Worm (Caenorhabditis elegans) whole organism, L4/young adult: ENCODE results near the gene twk-17.
A peak's percentile ranks its signal among the peaks of the same experiment; 100 is the strongest.

Experiments
- W03F9.2 ChIP-seq: fragments of 150-350 bp; optimal IDR thresholded peaks from 2 replicates; lab custom pipeline; 2014; ENCODE audit warnings: missing biosample characterization, missing genetic modification characterization
- dao-5 ChIP-seq: sonication (generic microtip); optimal IDR thresholded peaks from 2 replicates; lab custom pipeline; 2016; ENCODE audit warnings: missing genotype, missing genetic modification characterization, moderate library complexity, missing compliant biosample characterization
- him-1 ChIP-seq: sonication (generic microtip); optimal IDR thresholded peaks from 2 replicates; lab custom pipeline; 2016; ENCODE audit warnings: missing genotype, missing genetic modification reagents, missing genetic modification characterization, missing compliant biosample characterization

twk-17 gene

ce11 chrX:7607982-7608381, at the start of gene twk-17:
Gene twk-17, minus strand, starts transcription at chrX:7608082.
- TF ChIP-seq him-1 (no peak), dao-5 (tag; lab: Kevin White, UChicago) (no peak), W03F9.2 (tag; lab: Kevin White, UChicago) (no peak)

DNA sequence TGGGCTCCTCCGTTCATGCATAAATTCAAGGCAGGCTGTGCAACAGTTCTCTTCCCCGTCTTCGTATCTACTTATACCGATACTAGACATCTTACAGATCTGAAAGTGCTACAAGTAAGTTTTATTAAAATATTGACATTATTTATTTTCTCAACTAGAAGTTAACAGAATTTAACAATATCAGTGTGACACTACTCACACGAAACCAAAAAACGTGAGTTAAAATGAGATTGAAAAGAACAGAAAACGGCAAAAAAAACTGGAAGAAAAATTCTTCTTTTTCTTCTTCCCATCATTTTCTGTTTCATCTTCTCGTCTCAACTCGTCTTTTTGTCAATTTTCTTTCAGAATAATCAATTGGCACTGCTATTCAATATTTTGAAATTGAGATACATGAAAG, 49.0 kb upstream of the twk-17 start, which contains the start of gene F27D9.12:
TSS of gene F27D9.12 (minus strand) at position 101 of the 400 bp plus-strand sequence.
- TF ChIP-seq him-1 (no peak), dao-5 (tag; lab: Kevin White, UChicago) (no peak), W03F9.2 (tag; lab: Kevin White, UChicago) (no peak)

DNA sequence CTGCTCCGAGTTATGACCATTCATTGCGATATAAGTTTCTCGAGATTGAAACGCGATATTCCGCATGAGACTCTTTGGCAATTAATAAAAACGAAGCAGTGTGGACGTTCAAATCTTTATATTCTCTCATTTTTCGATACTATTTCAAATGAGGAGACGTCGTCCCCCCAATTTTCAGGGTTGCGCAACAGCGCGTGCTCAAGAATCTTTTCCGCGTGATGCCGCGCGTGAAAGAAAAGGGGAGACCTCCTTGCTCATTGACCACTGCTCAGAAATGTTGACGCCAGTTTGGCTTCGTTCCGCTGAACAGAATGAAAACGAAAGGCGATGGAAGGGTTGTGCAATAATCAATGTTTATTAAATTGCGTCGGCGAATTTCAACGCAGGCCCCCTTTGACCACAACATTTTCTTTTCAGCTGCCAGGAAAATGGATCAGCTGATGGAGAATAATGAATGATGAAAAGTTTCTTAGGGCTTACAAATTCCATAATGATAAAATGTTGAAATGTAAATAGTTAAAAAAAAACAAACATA, 47.7 kb upstream of the twk-17 start:
- TF ChIP-seq dao-5 (tag; lab: Kevin White, UChicago) (no peak), W03F9.2 (tag; lab: Kevin White, UChicago) (no peak), him-1 (no peak)

DNA sequence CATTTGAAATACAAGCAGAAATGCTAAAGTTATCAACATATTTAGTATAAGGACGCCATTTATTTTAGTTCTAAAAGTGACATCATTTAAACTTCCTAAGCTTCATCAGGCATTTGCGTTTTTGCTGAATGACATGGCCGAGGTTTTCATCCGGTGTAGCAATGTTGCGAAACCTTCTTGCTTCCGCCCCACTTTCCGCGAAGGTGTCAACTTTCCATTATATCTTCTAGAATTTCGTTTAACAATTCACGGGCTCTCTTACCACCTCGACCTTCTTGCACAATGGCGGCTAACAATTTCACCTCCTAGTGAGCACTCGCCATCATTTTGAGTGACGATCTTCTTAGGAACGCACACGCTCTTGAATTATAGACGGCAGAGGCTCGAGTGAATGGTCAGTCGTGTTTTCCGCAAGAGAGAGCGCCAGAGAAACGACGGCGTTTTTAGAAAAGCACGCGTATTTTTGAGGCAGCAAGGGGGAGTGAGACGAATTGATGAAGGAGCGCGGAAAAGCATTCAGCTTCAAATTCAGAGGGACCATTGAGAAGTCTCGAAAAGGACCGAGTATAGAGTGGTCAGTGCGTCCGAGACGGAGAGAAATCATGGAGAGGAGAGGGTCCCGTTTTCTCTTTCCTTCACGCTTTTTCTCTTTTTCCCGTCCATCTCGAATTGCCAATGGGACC, 46.0 kb upstream of the twk-17 start:
- TF ChIP-seq dao-5 (tag; lab: Kevin White, UChicago) (no peak), him-1 (peak; percentile 30), W03F9.2 (tag; lab: Kevin White, UChicago) (no peak)

DNA sequence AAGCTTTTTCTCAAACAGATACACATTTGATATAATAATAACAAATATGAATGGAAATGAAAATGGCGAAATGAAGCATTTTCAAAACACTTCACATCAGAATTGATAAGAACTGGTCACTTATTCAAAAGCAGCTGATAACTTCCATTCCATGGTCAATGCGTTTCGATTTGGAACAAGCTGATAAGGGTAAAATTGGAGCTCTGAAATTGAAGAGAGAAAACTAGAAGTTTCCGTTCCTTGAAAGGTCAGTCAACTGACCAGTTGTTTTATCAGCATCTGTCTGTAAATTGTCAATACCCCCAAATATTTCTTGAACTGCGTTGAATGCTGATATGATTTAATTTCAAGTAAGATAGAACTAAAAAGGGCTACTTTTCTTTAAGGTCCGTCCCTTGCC, 44.4 kb upstream of the twk-17 start:
- TF ChIP-seq him-1, result no peak
- no peak for TF ChIP-seq W03F9.2 (tag; lab: Kevin White, UChicago)
- TF ChIP-seq dao-5 (tag; lab: Kevin White, UChicago), result no peak

DNA sequence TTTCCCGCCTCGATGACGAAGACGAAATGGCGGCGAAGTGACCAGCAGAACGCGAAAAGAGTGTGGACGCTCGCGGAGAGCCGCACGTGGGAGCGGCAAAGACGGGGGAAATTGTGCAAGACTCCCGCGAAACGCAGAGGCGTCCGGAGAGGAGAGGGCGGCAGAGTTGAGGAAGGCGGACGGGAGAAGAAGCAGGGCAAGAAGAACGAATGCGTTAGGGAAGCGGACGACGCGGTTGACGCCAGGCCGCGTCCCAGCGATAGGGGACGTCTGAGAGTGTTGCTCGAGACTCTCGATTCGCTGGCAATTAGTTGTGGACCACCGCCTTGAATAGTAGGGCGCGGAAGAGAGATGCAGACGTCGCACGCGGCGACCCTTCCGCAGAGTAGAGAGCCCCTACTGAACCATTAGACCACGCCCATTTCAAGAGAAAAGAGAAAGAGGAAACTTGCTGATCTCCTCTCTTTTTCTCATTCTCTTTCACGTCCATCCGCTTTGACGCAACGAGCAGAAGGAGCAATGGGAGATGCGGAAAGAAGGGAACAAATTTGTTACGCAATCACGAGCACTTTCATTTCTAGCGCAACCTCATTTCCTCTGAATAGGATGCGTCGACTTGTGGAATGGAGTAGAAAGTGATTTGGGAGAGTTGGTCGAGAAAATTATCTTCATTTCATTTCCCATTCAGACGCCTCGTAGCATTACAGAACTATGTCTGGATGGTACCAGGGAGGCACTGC, 43.5 kb upstream of the twk-17 start:
- TF ChIP-seq W03F9.2 (tag; lab: Kevin White, UChicago) (no peak), dao-5 (tag; lab: Kevin White, UChicago) (no peak), him-1 (no peak)

- TF ChIP-seq W03F9.2 (tag; lab: Kevin White, UChicago), result no peak
- TF ChIP-seq him-1, result no peak
- TF ChIP-seq dao-5 (tag; lab: Kevin White, UChicago), result no peak
These were observed 37.4 kb upstream of the twk-17 start, which contains the start of gene F26A10.2 for ce11 chrX:7645313-7645712. Gene F26A10.2, minus strand, starts transcription at chrX:7645413.

- TF ChIP-seq dao-5 (tag; lab: Kevin White, UChicago), result no peak
- TF ChIP-seq W03F9.2 (tag; lab: Kevin White, UChicago), result no peak
- TF ChIP-seq him-1, result no peak
These were observed 32.9 kb upstream of the twk-17 start for ce11 chrX:7640811-7641210.

- TF ChIP-seq dao-5 (tag; lab: Kevin White, UChicago) (no peak), him-1 (no peak), W03F9.2 (tag; lab: Kevin White, UChicago) (no peak)
These were observed 32.5 kb upstream of the twk-17 start for ce11 chrX:7640391-7640790.

DNA sequence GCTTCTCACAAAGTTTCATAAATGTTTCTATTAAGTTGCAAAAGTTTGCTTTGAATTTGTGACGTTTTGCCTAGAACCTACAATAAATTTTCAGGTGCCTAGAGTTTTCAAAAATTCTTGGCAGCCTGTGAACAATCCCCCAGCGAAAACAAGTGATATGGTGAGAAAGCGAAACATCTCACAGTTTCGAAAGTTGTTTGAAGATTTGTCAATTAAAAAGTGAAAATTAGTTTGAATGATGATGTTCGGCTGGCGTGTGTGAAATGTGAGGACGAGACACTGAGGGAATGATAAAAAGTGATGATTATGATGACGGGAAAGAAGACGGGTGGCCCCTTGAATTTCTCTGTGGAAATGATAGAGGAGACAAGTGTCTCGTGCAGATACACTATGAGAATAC, 30.9 kb upstream of the twk-17 start:
- TF ChIP-seq him-1, result no peak
- TF ChIP-seq dao-5 (tag; lab: Kevin White, UChicago), result no peak
- TF ChIP-seq W03F9.2 (tag; lab: Kevin White, UChicago), result no peak

DNA sequence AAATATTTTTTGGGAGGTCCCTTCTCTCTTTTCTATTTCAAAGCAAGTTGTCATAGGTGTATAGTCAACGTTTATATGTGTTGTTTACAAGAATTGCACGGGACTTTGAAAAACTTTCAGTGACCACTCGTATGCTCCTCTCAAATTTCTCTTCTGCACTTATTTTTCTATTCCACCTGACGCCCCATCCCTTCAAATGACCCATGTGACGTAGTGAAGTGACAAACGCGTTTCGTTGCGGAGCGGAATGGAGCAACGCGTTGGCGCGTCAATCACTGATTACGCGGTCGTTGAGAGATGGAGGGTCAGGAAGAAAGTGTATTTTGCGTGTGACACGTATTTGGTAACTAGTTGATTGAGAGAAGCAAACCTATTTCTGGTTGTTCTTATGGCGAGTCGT, 28.2 kb upstream of the twk-17 start:
- TF ChIP-seq dao-5 (tag; lab: Kevin White, UChicago) (no peak), him-1 (no peak), W03F9.2 (tag; lab: Kevin White, UChicago) (no peak)

ce11 chrX:7627351-7627750, 19.5 kb upstream of the twk-17 start, which contains the start of gene nlp-61:
Gene nlp-61, plus strand, starts transcription at chrX:7627651.
- TF ChIP-seq dao-5 (tag; lab: Kevin White, UChicago) (no peak), him-1 (no peak), W03F9.2 (tag; lab: Kevin White, UChicago) (no peak)

DNA sequence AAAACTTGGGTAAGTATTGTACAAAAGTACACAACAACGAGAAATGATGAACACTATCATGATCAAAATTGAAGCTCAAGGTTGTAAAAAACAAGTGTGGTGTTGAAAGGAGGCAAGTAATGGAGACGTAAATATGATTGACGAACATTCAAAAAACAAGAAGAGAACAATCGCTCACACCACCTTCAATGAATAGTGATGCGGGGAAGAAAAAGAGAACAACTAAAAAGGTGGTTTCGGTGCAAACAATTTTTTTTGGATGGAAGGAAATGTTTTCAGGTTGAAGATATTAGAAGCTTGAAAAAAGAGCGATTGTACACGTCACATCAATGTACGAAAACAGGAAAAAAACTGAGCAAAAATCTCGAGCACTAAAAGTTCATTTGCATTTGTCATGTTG, 6.6 kb upstream of the twk-17 start:
- TF ChIP-seq him-1 (no peak), W03F9.2 (tag; lab: Kevin White, UChicago) (no peak), dao-5 (tag; lab: Kevin White, UChicago) (no peak)

- TF ChIP-seq him-1 (no peak), W03F9.2 (tag; lab: Kevin White, UChicago) (no peak), dao-5 (tag; lab: Kevin White, UChicago) (no peak)
These were observed 11.3 kb downstream of the twk-17 start, which contains the start of gene C44E12.1 for ce11 chrX:7596627-7597026. Gene C44E12.1, plus strand, starts transcription at chrX:7596927.
